Worm (Caenorhabditis elegans): ENCODE data around the gene sao-1.

sao-1 gene

ce11 chrV:14001929-14002328 is 38.2 kb downstream of the sao-1 start:
- TF ChIP-seq unc-39 (tag; optimal IDR thresholded peaks at IDR 0.05) (no peak), nhr-237 (tag; optimal IDR thresholded peaks at IDR 0.05) (no peak), blmp-1 (tag; optimal IDR thresholded peaks at IDR 0.05) (no peak), ham-2 (GFP tag; optimal IDR thresholded peaks at IDR 0.05) (no peak), ceh-43 (GFP tag; optimal IDR thresholded peaks at IDR 0.05) (no peak), flh-1 (GFP tag; optimal IDR thresholded peaks at IDR 0.05) (no peak), bed-3 (GFP tag; optimal IDR thresholded peaks at IDR 0.05) (no peak), mls-2 (tag; optimal IDR thresholded peaks at IDR 0.05) (no peak), sptf-1 (tag; optimal IDR thresholded peaks at IDR 0.05) (no peak)

- TF ChIP-seq pha-4 (tag; optimal IDR thresholded peaks at IDR 0.05), result peak; percentile 21
- peak; percentile 44 for TF ChIP-seq ham-2 (GFP tag; optimal IDR thresholded peaks at IDR 0.05)
- no peak for TF ChIP-seq hlh-1 (tag; optimal IDR thresholded peaks at IDR 0.05)
These were observed 38.7 kb downstream of the sao-1 start for ce11 chrV:14002402-14002801.

ce11 chrV:14003587-14004156 is 39.9 kb downstream of the sao-1 start:
- TF ChIP-seq nhr-76 (tag; optimal IDR thresholded peaks at IDR 0.05) (no peak), ces-1 (GFP tag; optimal IDR thresholded peaks at IDR 0.05) (peak; percentile 32), snpc-4 (tag; optimal IDR thresholded peaks at IDR 0.05) (no peak)

- TF ChIP-seq ces-1 (GFP tag; optimal IDR thresholded peaks at IDR 0.05), result peak; percentile 56
- peak; percentile 18 for TF ChIP-seq unc-62 (GFP tag; optimal IDR thresholded peaks at IDR 0.05)
- peak; percentile 45 for TF ChIP-seq hlh-1 (tag; optimal IDR thresholded peaks at IDR 0.05)
- no peak for TF ChIP-seq ham-2 (GFP tag; optimal IDR thresholded peaks at IDR 0.05)
- TF ChIP-seq unc-120 (tag; optimal IDR thresholded peaks at IDR 0.05; ENCODE audit: poor library complexity, severe bottlenecking), result peak; percentile 16
These were observed 40.6 kb downstream of the sao-1 start for ce11 chrV:14004342-14004741.

ce11 chrV:14005812-14006211 is 42.1 kb downstream of the sao-1 start, which contains the start of gene ric-7:
TSS of gene ric-7 (minus strand) at chrV:14005912.
- TF ChIP-seq ceh-83 (GFP tag; optimal IDR thresholded peaks at IDR 0.05) (no peak), nhr-2 (tag; optimal IDR thresholded peaks at IDR 0.05) (no peak), nhr-28 (tag; optimal IDR thresholded peaks at IDR 0.05) (no peak), nhr-12 (tag; optimal IDR thresholded peaks at IDR 0.05) (no peak), mep-1 (tag; optimal IDR thresholded peaks at IDR 0.05) (no peak), nhr-76 (tag; optimal IDR thresholded peaks at IDR 0.05) (no peak), tbx-8 (GFP tag; optimal IDR thresholded peaks at IDR 0.05) (no peak), zip-8 (tag; optimal IDR thresholded peaks at IDR 0.05) (no peak), ceh-43 (GFP tag; optimal IDR thresholded peaks at IDR 0.05) (no peak), ham-2 (GFP tag; optimal IDR thresholded peaks at IDR 0.05) (no peak), pha-4 (tag; optimal IDR thresholded peaks at IDR 0.05) (no peak), flh-1 (GFP tag; optimal IDR thresholded peaks at IDR 0.05) (no peak), ztf-11 (tag; optimal IDR thresholded peaks at IDR 0.05) (no peak)

ce11 chrV:14006819-14007218 is 43.1 kb downstream of the sao-1 start:
- TF ChIP-seq nhr-28 (tag; optimal IDR thresholded peaks at IDR 0.05) (no peak), ham-2 (GFP tag; optimal IDR thresholded peaks at IDR 0.05) (peak; percentile 21), hlh-1 (tag; optimal IDR thresholded peaks at IDR 0.05) (no peak), ces-1 (GFP tag; optimal IDR thresholded peaks at IDR 0.05) (peak; percentile 1)

- TF ChIP-seq nhr-28 (tag; optimal IDR thresholded peaks at IDR 0.05), result no peak
- no peak for TF ChIP-seq lin-13 (tag; optimal IDR thresholded peaks at IDR 0.05)
- TF ChIP-seq flh-1 (GFP tag; optimal IDR thresholded peaks at IDR 0.05), result no peak
- no peak for TF ChIP-seq unc-120 (tag; optimal IDR thresholded peaks at IDR 0.05; ENCODE audit: poor library complexity, severe bottlenecking)
- no peak for TF ChIP-seq ceh-83 (GFP tag; optimal IDR thresholded peaks at IDR 0.05)
- TF ChIP-seq snpc-4 (tag; optimal IDR thresholded peaks at IDR 0.05), result no peak
These were observed 44.7 kb downstream of the sao-1 start for ce11 chrV:14008353-14008859.

ce11 chrV:14010021-14010420 is 46.3 kb downstream of the sao-1 start:
- no peak for TF ChIP-seq tbx-8 (GFP tag; optimal IDR thresholded peaks at IDR 0.05)
- no peak for TF ChIP-seq unc-39 (tag; optimal IDR thresholded peaks at IDR 0.05)
- no peak for TF ChIP-seq drap-1 (GFP tag; optimal IDR thresholded peaks at IDR 0.05)
- TF ChIP-seq snpc-4 (tag; optimal IDR thresholded peaks at IDR 0.05), result no peak

All from whole organism, mixed stage, embryonic.